Worm (Caenorhabditis elegans): Measurements from ENCODE around the gene bcl-7.

bcl-7 gene

DNA sequence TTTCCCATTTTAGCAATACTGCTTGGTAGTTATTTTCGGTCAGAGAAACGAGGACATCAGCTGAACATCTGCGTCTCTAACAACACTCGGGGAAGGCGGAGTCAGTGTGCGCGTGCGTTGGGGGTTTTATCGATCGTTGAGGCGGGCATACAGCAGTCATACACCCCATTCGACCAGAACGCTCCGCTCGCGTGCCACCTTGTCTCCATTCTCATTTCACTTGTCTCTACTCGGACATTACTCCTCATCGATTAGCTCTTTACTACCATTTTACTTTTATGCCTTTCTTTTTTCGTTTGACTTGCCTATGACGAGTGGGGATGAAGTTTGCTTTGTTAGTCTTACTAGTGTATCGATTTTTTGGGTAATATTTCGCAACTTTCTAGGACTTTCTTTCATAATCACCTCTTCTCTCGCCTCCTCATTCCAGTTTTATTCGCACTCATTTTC lies 14.7 kb downstream of the bcl-7 start (continued):
- no peak for TF ChIP-seq madf-8 (GFP tag; conservative IDR thresholded peaks at IDR 0.05)
- no peak for TF ChIP-seq ztf-28 (GFP tag; IDR thresholded peaks at IDR 0.05)
- no peak for TF ChIP-seq nfya-2 (GFP tag; IDR thresholded peaks at IDR 0.05)
- TF ChIP-seq F49E8.2 (tag; optimal IDR thresholded peaks at IDR 0.05; ENCODE audit: insufficient read depth) = no peak
- no peak for TF ChIP-seq F57C9.4 (tag; optimal IDR thresholded peaks at IDR 0.05)
- TF ChIP-seq dpl-1 (GFP tag; optimal IDR thresholded peaks at IDR 0.05) = no peak
- TF ChIP-seq egl-18 (GFP tag; IDR thresholded peaks at IDR 0.05) = no peak
- TF ChIP-seq mcd-1 (GFP tag; IDR thresholded peaks at IDR 0.05) = no peak
- TF ChIP-seq T07F8.4 (tag; optimal IDR thresholded peaks at IDR 0.05) = peak; percentile 13
- TF ChIP-seq lsl-1 (GFP tag; optimal IDR thresholded peaks at IDR 0.05) = no peak
- TF ChIP-seq B0035.1 (tag; optimal IDR thresholded peaks at IDR 0.05) = no peak
- TF ChIP-seq let-607 (tag; optimal IDR thresholded peaks at IDR 0.05) = no peak
- TF ChIP-seq C06A6.2 (GFP tag; conservative IDR thresholded peaks at IDR 0.05) = peak; percentile 17; the same call in 1 of the 2 replicates
- TF ChIP-seq attf-3 (GFP tag; conservative IDR thresholded peaks at IDR 0.05) = no peak
- TF ChIP-seq cebp-1 (GFP tag; IDR thresholded peaks at IDR 0.05) = peak; percentile 64; the same call in 1 of the 2 replicates
- TF ChIP-seq cebp-1 (tag; optimal IDR thresholded peaks at IDR 0.05) = peak; percentile 95
- no peak for TF ChIP-seq mel-28 (tag; optimal IDR thresholded peaks at IDR 0.05; ENCODE audit: borderline replicate concordance)
- TF ChIP-seq tbx-9 (tag; optimal IDR thresholded peaks at IDR 0.05; ENCODE audit: borderline replicate concordance) = no peak
- no peak for TF ChIP-seq snpc-4 (GFP tag; optimal IDR thresholded peaks at IDR 0.05)
- peak in 3 of 4 experiments; percentile 2 to 33 (median 16) for TF ChIP-seq snpc-4 (tag; optimal IDR thresholded peaks at IDR 0.05)
- TF ChIP-seq ztf-6 (GFP tag; IDR thresholded peaks at IDR 0.05) = no peak
- TF ChIP-seq cebp-2 (GFP tag; IDR thresholded peaks at IDR 0.05) = peak; percentile 22; the same call in 1 of the 2 replicates
- peak; percentile 57; the same call in 1 of the 2 replicates for TF ChIP-seq egl-44 (GFP tag; IDR thresholded peaks at IDR 0.05)
- TF ChIP-seq tlf-1 (GFP tag; optimal IDR thresholded peaks at IDR 0.05) = peak; percentile 47
- no peak for TF ChIP-seq F39B2.1 (GFP tag; IDR thresholded peaks at IDR 0.05)
- no peak for TF ChIP-seq Y67H2A.10 (GFP tag; conservative IDR thresholded peaks at IDR 0.05)
- TF ChIP-seq lin-26 (GFP tag; IDR thresholded peaks at IDR 0.05) = 0 out of 2 replicates have a peak, but pooled peaks have one; percentile 60
- TF ChIP-seq madf-10 (tag; optimal IDR thresholded peaks at IDR 0.05) = peak; percentile 44
- TF ChIP-seq nhr-90 (tag; optimal IDR thresholded peaks at IDR 0.05) = peak; percentile 72
- no peak for TF ChIP-seq hmg-20 (GFP tag; IDR thresholded peaks at IDR 0.05)
- TF ChIP-seq die-1 (tag; optimal IDR thresholded peaks at IDR 0.05) = peak; percentile 59
- TF ChIP-seq chd-7 (tag; optimal IDR thresholded peaks at IDR 0.05) = peak; percentile 69
- no peak for TF ChIP-seq him-1 (tag; optimal IDR thresholded peaks at IDR 0.05)
- TF ChIP-seq unc-130 (GFP tag; optimal IDR thresholded peaks at IDR 0.05) = no peak
- TF ChIP-seq ceh-79 (tag; optimal IDR thresholded peaks at IDR 0.05) = no peak
- peak; percentile 9 for TF ChIP-seq tbp1 (GFP tag; optimal IDR thresholded peaks at IDR 0.05)
- TF ChIP-seq K12H6.12 (tag; optimal IDR thresholded peaks at IDR 0.05) = peak; percentile 41

DNA sequence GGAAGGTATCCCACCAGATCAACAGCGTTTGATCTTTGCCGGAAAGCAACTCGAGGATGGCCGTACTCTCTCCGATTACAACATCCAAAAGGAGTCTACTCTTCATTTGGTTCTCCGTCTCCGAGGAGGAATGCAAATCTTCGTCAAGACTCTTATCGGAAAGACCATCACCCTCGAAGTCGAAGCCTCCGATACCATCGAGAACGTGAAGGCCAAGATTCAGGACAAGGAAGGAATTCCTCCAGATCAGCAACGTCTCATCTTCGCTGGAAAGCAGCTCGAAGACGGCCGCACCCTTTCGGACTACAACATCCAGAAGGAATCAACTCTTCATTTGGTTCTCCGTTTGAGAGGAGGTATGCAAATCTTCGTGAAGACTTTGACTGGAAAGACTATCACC lies 16.2 kb downstream of the bcl-7 start:
- no peak for TF ChIP-seq egrh-3 (GFP tag; IDR thresholded peaks at IDR 0.05)
- TF ChIP-seq F57C9.4 (tag; optimal IDR thresholded peaks at IDR 0.05) = no peak
- no peak for TF ChIP-seq B0035.1 (tag; optimal IDR thresholded peaks at IDR 0.05)
- TF ChIP-seq K12H6.12 (tag; optimal IDR thresholded peaks at IDR 0.05) = no peak
- TF ChIP-seq lin-26 (GFP tag; IDR thresholded peaks at IDR 0.05) = no peak
- TF ChIP-seq rcor-1 (GFP tag; IDR thresholded peaks at IDR 0.05) = peak; percentile 21; the same call in 1 of the 2 replicates
- TF ChIP-seq lir-1 (GFP tag; conservative IDR thresholded peaks at IDR 0.05) = no peak
- TF ChIP-seq nhr-80 (tag; optimal IDR thresholded peaks at IDR 0.05) = no peak
- no peak for TF ChIP-seq tlf-1 (GFP tag; optimal IDR thresholded peaks at IDR 0.05)
- no peak for TF ChIP-seq tbx-9 (tag; optimal IDR thresholded peaks at IDR 0.05; ENCODE audit: borderline replicate concordance)
- no peak for TF ChIP-seq pbrm-1 (GFP tag; IDR thresholded peaks at IDR 0.05)
- no peak for TF ChIP-seq hmg-1.2 (GFP tag; IDR thresholded peaks at IDR 0.05)
- TF ChIP-seq let-526 (GFP tag; IDR thresholded peaks at IDR 0.05) = 0 out of 2 replicates have a peak, but pooled peaks have one; percentile 11
- TF ChIP-seq ets-4 (GFP tag; optimal IDR thresholded peaks at IDR 0.05) = no peak
- TF ChIP-seq aptf-2 (GFP tag; conservative IDR thresholded peaks at IDR 0.05) = no peak
- no peak for TF ChIP-seq nhr-90 (tag; optimal IDR thresholded peaks at IDR 0.05)
- TF ChIP-seq nfya-2 (GFP tag; IDR thresholded peaks at IDR 0.05) = no peak
- TF ChIP-seq F57A8.1 (GFP tag; optimal IDR thresholded peaks at IDR 0.05) = no peak
- TF ChIP-seq mel-28 (tag; optimal IDR thresholded peaks at IDR 0.05; ENCODE audit: borderline replicate concordance) = no peak
- TF ChIP-seq Y56A3A.18 (GFP tag; IDR thresholded peaks at IDR 0.05) = no peak
